Worm (Caenorhabditis elegans): ENCODE results near the gene sqv-6.

DNA sequence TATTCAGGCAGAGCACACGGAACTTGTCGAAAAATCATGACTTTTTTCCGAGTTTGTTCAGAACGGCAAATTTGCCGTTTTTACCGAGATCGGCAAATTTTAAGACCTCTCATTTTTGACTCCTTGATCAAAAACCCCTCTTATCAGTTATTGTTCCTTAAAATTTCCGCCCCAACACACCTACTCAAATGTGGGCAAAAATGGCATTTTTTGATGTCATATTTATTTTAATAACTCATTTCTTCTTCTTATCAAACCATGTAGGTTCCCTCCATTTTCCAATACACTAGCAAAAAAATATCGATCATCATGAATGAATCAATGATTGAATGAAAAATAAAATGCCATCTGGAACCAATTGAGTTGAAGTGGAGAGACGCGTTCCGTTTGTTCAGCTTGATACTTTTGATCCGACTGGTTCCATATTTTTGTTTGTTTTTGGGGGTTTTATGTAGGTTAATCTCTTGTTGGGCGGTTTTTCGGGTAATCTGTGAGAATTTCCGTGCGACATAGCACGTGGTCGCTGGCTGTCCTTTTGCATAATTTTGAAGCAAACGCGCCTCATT is 12.0 kb upstream of the sqv-6 start:
- TF ChIP-seq scrt-1 (GFP tag; IDR thresholded peaks at IDR 0.05) (no peak), ama-1 (optimal IDR thresholded peaks at IDR 0.05) (no peak), flt-1 (GFP tag; IDR thresholded peaks at IDR 0.05) (no peak), hnd-1 (tag; optimal IDR thresholded peaks at IDR 0.05) (no peak)
